Worm (Caenorhabditis elegans): ENCODE measurements around the gene C11D2.3.

ce11 chrIV:6127252-6127930 is 24.2 kb upstream of the C11D2.3 start, which contains the start of gene M03D4.4:
- TF ChIP-seq lin-15B (tag; optimal IDR thresholded peaks at IDR 0.05) (no peak), nhr-12 (tag; optimal IDR thresholded peaks at IDR 0.05) (no peak), snpc-4 (tag; optimal IDR thresholded peaks at IDR 0.05) (no peak), nhr-237 (tag; optimal IDR thresholded peaks at IDR 0.05) (no peak), ceh-82 (tag; optimal IDR thresholded peaks at IDR 0.05) (no peak), skn-1 (tag; optimal IDR thresholded peaks at IDR 0.05) (no peak), pqm-1 (tag; optimal IDR thresholded peaks at IDR 0.05) (no peak), unc-62 (GFP tag; optimal IDR thresholded peaks at IDR 0.05) (no peak), egl-27 (tag; optimal IDR thresholded peaks at IDR 0.05) (no peak), eor-1 (tag; optimal IDR thresholded peaks at IDR 0.05) (no peak), ceh-28 (tag; optimal IDR thresholded peaks at IDR 0.05) (no peak), ceh-16 (tag; optimal IDR thresholded peaks at IDR 0.05) (no peak)

Measured in whole organism, L3 larva.